Fruit fly (Drosophila melanogaster): ENCODE results near the gene CG9119.

CG9119 gene

DNA sequence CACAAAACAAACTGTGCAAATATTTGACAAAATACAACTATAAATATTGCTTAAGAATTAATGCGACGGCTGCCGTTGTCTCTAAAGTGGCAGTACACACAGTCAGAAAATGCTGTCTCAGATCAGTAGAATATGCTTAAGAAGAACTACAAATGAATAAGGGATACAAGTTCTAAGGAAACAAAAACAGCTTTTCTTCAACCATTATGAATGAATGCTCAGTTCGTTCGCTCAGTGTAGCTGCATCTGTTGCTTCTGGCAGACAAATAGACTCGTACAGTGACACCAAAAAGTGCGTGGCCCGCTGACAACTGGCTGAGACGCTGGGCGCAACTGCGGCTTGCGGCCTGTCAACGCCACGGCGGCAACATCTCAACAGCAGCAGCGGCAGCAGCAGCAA lies 38.8 kb downstream of the CG9119 start (continued):
- TF ChIP-seq CG5245 (GFP tag; optimal IDR thresholded peaks at IDR 0.05) (no peak), knrl (GFP tag; IDR thresholded peaks at IDR 0.05; ENCODE audit: partially characterized antibody) (0 out of 3 replicates have a peak, but pooled peaks have one; percentile 13), ab (GFP tag; optimal IDR thresholded peaks at IDR 0.05) (no peak), Gug (GFP tag; IDR thresholded peaks at IDR 0.05) (no peak), da (GFP tag; optimal IDR thresholded peaks at IDR 0.05) (no peak), fru (optimal IDR thresholded peaks at IDR 0.05) (no peak), ash1 (GFP tag; optimal IDR thresholded peaks at IDR 0.05) (no peak), nerfin-1 (tag; optimal IDR thresholded peaks at IDR 0.05) (no peak), CG10654 (GFP tag; optimal IDR thresholded peaks at IDR 0.05) (no peak), grn (GFP tag; optimal IDR thresholded peaks at IDR 0.05) (no peak), CG15514 (GFP tag; optimal IDR thresholded peaks at IDR 0.05) (no peak), CG10147 (GFP tag; optimal IDR thresholded peaks at IDR 0.05) (no peak), Antp (GFP tag; optimal IDR thresholded peaks at IDR 0.05) (no peak), Mrtf (GFP tag; IDR thresholded peaks at IDR 0.05) (0 out of 3 replicates have a peak, but pooled peaks have one; percentile 6), HLH4C (GFP tag; IDR thresholded peaks at IDR 0.05; ENCODE audit: partially characterized antibody) (no peak), bbx (GFP tag; IDR thresholded peaks at IDR 0.05; ENCODE audit: partially characterized antibody) (no peak), Neu2 (GFP tag; optimal IDR thresholded peaks at IDR 0.05; ENCODE audit: borderline replicate concordance) (no peak), jing (GFP tag; optimal IDR thresholded peaks at IDR 0.05) (no peak), Drgx (GFP tag; IDR thresholded peaks at IDR 0.05) (peak; percentile 52), CG33213 (GFP tag; optimal IDR thresholded peaks at IDR 0.05) (no peak), CG30403 (GFP tag; optimal IDR thresholded peaks at IDR 0.05) (no peak), CG11085 (GFP tag; IDR thresholded peaks at IDR 0.05) (no peak), Dll (GFP tag; IDR thresholded peaks at IDR 0.05; ENCODE audit: partially characterized antibody) (no peak), CG3847 (GFP tag; IDR thresholded peaks at IDR 0.05) (no peak), CG33557 (GFP tag; optimal IDR thresholded peaks at IDR 0.05) (no peak), CG6175 (GFP tag; IDR thresholded peaks at IDR 0.05) (no peak), CG8388 (GFP tag; optimal IDR thresholded peaks at IDR 0.05) (peak; percentile 92), HLH54F (GFP tag; optimal IDR thresholded peaks at IDR 0.05) (no peak), Rfx (GFP tag; IDR thresholded peaks at IDR 0.05) (no peak; the same call in 1 of the 2 replicates), dimm (GFP tag; IDR thresholded peaks at IDR 0.05) (no peak), pita (GFP tag; optimal IDR thresholded peaks at IDR 0.05) (no peak), pan (optimal IDR thresholded peaks at IDR 0.05) (no peak), pan (GFP tag; optimal IDR thresholded peaks at IDR 0.05 in 1 of 2, IDR thresholded peaks at IDR 0.05 in 1 of 2) (no peak), CG1603 (tag; optimal IDR thresholded peaks at IDR 0.05) (peak; percentile 21), salm (tag; optimal IDR thresholded peaks at IDR 0.05) (no peak), CG4282 (GFP tag; optimal IDR thresholded peaks at IDR 0.05) (no peak), tx (GFP tag; optimal IDR thresholded peaks at IDR 0.05) (no peak), CG18764 (GFP tag; optimal IDR thresholded peaks at IDR 0.05) (no peak), prd (optimal IDR thresholded peaks at IDR 0.05) (no peak), prd (GFP tag; IDR thresholded peaks at IDR 0.05) (peak; percentile 10; the same call in 1 of the 3 replicates), danr (GFP tag; IDR thresholded peaks at IDR 0.05) (no peak), C15 (GFP tag; IDR thresholded peaks at IDR 0.05) (no peak)
